ENCODE assay signal across 1 worm cellular context in the genomic region with DNA sequence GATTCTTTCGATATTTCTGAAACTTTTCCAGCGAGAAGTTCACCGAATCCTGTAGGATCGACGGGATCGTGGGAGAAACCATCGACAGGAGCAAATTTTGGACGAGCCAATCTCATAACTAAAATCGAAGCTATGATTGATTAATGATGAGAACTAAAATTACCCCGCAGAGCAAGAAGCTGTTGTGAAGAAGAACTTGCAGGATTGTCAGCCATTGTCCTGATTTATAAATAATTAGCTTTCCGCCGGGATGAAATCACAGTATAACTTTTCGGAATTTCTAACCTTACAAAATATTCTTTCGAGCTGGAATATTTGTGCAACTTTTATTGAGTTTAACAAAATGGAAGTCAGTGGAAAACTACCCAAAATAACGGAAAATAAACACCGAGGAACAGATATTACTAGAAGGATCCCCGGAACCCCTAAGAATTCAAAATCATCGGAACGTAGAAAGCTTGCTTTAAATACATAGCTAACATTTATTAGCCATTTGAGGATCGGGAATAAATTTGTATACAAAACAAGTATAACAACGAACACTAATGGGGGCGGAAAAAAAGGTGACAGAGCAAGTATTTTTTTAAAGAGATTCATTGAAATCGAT.
A peak's percentile ranks its signal among the peaks of the same experiment; 100 is the strongest.
TF ChIP-seq lines count a peak whose summit lies in the region.

A gene (minus strand): TSS at position 312 of the 607 bp plus-strand sequence.

TF ChIP-seq in whole organism, young adult, 124 proteins besides CTCF, POLR2A, EP300 and RAD21 (continued from another document):
- TF ChIP-seq cebp-1 (GFP tag; IDR thresholded peaks at IDR 0.05; lab: Robert Waterston, UW) (no peak), cebp-1 (tag; optimal IDR thresholded peaks at IDR 0.05; lab: Kevin White, UChicago) (peak; percentile 54), hmg-20 (GFP tag; IDR thresholded peaks at IDR 0.05; lab: Robert Waterston, UW) (0 out of 2 replicates have a peak, but pooled peaks have one; percentile 23), madf-10 (tag; optimal IDR thresholded peaks at IDR 0.05; lab: Kevin White, UChicago) (peak; percentile 34), gei-17 (GFP tag; optimal IDR thresholded peaks at IDR 0.05; lab: Kevin White, UChicago) (no peak), rpc-1 (optimal IDR thresholded peaks at IDR 0.05; lab: Kevin White, UChicago) (no peak), rpc-1 (tag; optimal IDR thresholded peaks at IDR 0.05; lab: Kevin White, UChicago) (no peak), B0019.2 (GFP tag; conservative IDR thresholded peaks at IDR 0.05; lab: Robert Waterston, UW) (0 out of 2 replicates have a peak, but pooled peaks have one; percentile 4), aptf-2 (GFP tag; conservative IDR thresholded peaks at IDR 0.05; lab: Robert Waterston, UW) (no peak), cebp-2 (GFP tag; IDR thresholded peaks at IDR 0.05; lab: Robert Waterston, UW) (peak; percentile 78; the same call in 1 of the 2 replicates), nhr-90 (tag; optimal IDR thresholded peaks at IDR 0.05; lab: Kevin White, UChicago) (no peak), mes-4 (tag; optimal IDR thresholded peaks at IDR 0.05; lab: Kevin White, UChicago) (peak; percentile 13), ceh-91 (GFP tag; IDR thresholded peaks at IDR 0.05; lab: Robert Waterston, UW) (no peak), rec-8 (tag; optimal IDR thresholded peaks at IDR 0.05; lab: Kevin White, UChicago) (no peak), B0035.1 (tag; optimal IDR thresholded peaks at IDR 0.05; lab: Kevin White, UChicago) (peak; percentile 29), madf-3 (GFP tag; IDR thresholded peaks at IDR 0.05; lab: Robert Waterston, UW) (peak; percentile 94), dox-1 (GFP tag; IDR thresholded peaks at IDR 0.05; lab: Robert Waterston, UW) (no peak; the same call in 1 of the 2 replicates), egl-18 (GFP tag; IDR thresholded peaks at IDR 0.05; lab: Robert Waterston, UW) (no peak)
TF ChIP-seq in whole organism, young adult: peak in this region for 63.
